Worm (Caenorhabditis elegans) whole organism, midembryonic: ENCODE results near the gene F20H11.1.

Experiments used
- T22C8.4 ChIP-seq: fragments of 200-800 bp; sonication (Bioruptor generic); IDR thresholded peaks from 2 replicates; pipeline ENCODE4 v1.3.6; 2022; ENCODE audit warnings: missing genetic modification characterization, missing compliant biosample characterization
- cog-1 ChIP-seq: sonication (generic microtip); optimal IDR thresholded peaks from 2 replicates; lab custom pipeline; 2016; ENCODE audit warnings: missing genetic modification characterization, missing compliant biosample characterization
- flt-1 ChIP-seq: fragments of 200-800 bp; sonication (Bioruptor generic); IDR thresholded peaks from 2 replicates; pipeline ENCODE4 v1.3.6; 2022; ENCODE audit warnings: missing genetic modification characterization, missing compliant biosample characterization
- klf-2 ChIP-seq: fragments of 200-800 bp; sonication (Bioruptor generic); conservative IDR thresholded peaks from 2 replicates; pipeline ENCODE4 v1.3.6; 2022; ENCODE audit warnings: missing genetic modification reagents, missing genetic modification characterization, missing compliant biosample characterization
- med-1 ChIP-seq: sonication (generic microtip); optimal IDR thresholded peaks from 2 replicates; lab custom pipeline; 2017; ENCODE audit warnings: missing genetic modification characterization, mild to moderate bottlenecking, missing compliant biosample characterization, antibody characterized with exemption, missing genetic modification reagents; ENCODE audit not compliant: insufficient read depth
- ref-1 ChIP-seq: fragments of 200-800 bp; sonication (Bioruptor generic); conservative IDR thresholded peaks from 2 replicates; pipeline ENCODE4 v1.3.6; 2022; ENCODE audit warnings: missing genetic modification reagents, missing genetic modification characterization, missing compliant biosample characterization
- tab-1 ChIP-seq: fragments of 200-800 bp; sonication (Bioruptor generic); IDR thresholded peaks from 2 replicates; pipeline ENCODE4 v1.3.6; 2022; ENCODE audit warnings: missing genetic modification characterization, missing compliant biosample characterization
- ztf-23 ChIP-seq: fragments of 200-800 bp; sonication (Bioruptor generic); IDR thresholded peaks from 2 replicates; pipeline ENCODE4 v1.3.6; 2022; ENCODE audit warnings: missing genetic modification reagents, missing genetic modification characterization, missing compliant biosample characterization
- ztf-29 ChIP-seq: fragments of 200-800 bp; sonication (Bioruptor generic); IDR thresholded peaks from 2 replicates; pipeline ENCODE4 v1.3.6; 2022; ENCODE audit warnings: missing genetic modification reagents, missing genetic modification characterization, missing compliant biosample characterization

- TF ChIP-seq ztf-23 (no peak), tab-1 (GFP tag; lab: Robert Waterston, UW) (no peak), ref-1 (GFP tag; lab: Robert Waterston, UW) (no peak), flt-1 (GFP tag; lab: Robert Waterston, UW) (no peak), med-1 (GFP tag; lab: Kevin White, UChicago) (no peak), klf-2 (GFP tag; lab: Robert Waterston, UW) (no peak), cog-1 (no peak), ztf-29 (no peak), T22C8.4 (no peak)
These were observed 16.2 kb upstream of the F20H11.1 start, which contains the start of the genes mdh-2 and F20H11.4 for ce11 chrIII:6608101-6608672.
